Worm (Caenorhabditis elegans) whole organism, L2 larva: Measurements from ENCODE around the gene lin-39.
A peak's percentile ranks its signal among the peaks of the same experiment; 100 is the strongest.

Experiments used
- C34F6.9 ChIP-seq: fragments of 150-350 bp; optimal IDR thresholded peaks from 2 replicates; lab custom pipeline; 2014; ENCODE audit warnings: missing biosample characterization, missing genetic modification characterization
- F13H6.1 ChIP-seq: sonication (generic microtip); optimal IDR thresholded peaks from 2 replicates; lab custom pipeline; 2016; ENCODE audit warnings: missing genetic modification characterization, missing compliant biosample characterization
- Y55F3AM.14 ChIP-seq: fragments of 200-800 bp; sonication (Bioruptor generic); optimal IDR thresholded peaks from 2 replicates; lab custom pipeline; 2018; ENCODE audit warnings: mild to moderate bottlenecking, missing genetic modification characterization, missing compliant biosample characterization
- ZK546.5 ChIP-seq: sonication (generic microtip); optimal IDR thresholded peaks from 2 replicates; lab custom pipeline; 2017; ENCODE audit warnings: missing biosample characterization, missing genetic modification characterization
- alr-1 ChIP-seq: fragments of 150-350 bp; optimal IDR thresholded peaks from 2 replicates; lab custom pipeline; 2014; ENCODE audit warnings: missing biosample characterization, missing genetic modification characterization
- aly-2 ChIP-seq: fragments of 150-350 bp; optimal IDR thresholded peaks from 2 replicates; lab custom pipeline; 2014; ENCODE audit warnings: missing biosample characterization, missing genetic modification characterization
- ama-1 ChIP-seq: fragments of 150-350 bp; optimal IDR thresholded peaks from 2 replicates; lab custom pipeline; 2018; ENCODE audit warnings: inconsistent platforms
- blmp-1 ChIP-seq: sonication (generic microtip); optimal IDR thresholded peaks from 2 replicates; lab custom pipeline; 2017; ENCODE audit warnings: missing genetic modification characterization, mild to moderate bottlenecking, missing compliant biosample characterization, antibody characterized with exemption, moderate library complexity; ENCODE audit not compliant: insufficient read depth
- ceh-16 ChIP-seq: fragments of 150-350 bp; optimal IDR thresholded peaks from 2 replicates; lab custom pipeline; 2014; ENCODE audit warnings: missing biosample characterization, missing genetic modification characterization
- ceh-82 ChIP-seq: fragments of 150-350 bp; optimal IDR thresholded peaks from 2 replicates; lab custom pipeline; 2014; ENCODE audit warnings: missing biosample characterization, missing genetic modification characterization
- crh-2 ChIP-seq: sonication (generic microtip); optimal IDR thresholded peaks from 2 replicates; lab custom pipeline; 2017; ENCODE audit warnings: missing biosample characterization, missing genetic modification characterization
- dmd-4 ChIP-seq: sonication (generic microtip); optimal IDR thresholded peaks from 2 replicates; lab custom pipeline; 2017; ENCODE audit warnings: missing biosample characterization, missing genetic modification characterization
- egl-27 ChIP-seq: sonication (generic microtip); optimal IDR thresholded peaks from 3 replicates; lab custom pipeline; 2017; ENCODE audit warnings: missing biosample characterization, missing genetic modification reagents, missing genetic modification characterization
- elt-1 ChIP-seq: fragments of 150-350 bp; optimal IDR thresholded peaks from 2 replicates; lab custom pipeline; 2014; ENCODE audit warnings: missing biosample characterization, missing genetic modification characterization
- elt-3 ChIP-seq: sonication (generic microtip); optimal IDR thresholded peaks from 2 replicates; lab custom pipeline; 2017; ENCODE audit warnings: missing biosample characterization, missing genetic modification characterization
- fos-1 ChIP-seq: fragments of 150-350 bp; optimal IDR thresholded peaks from 2 replicates; lab custom pipeline; 2014; ENCODE audit warnings: missing biosample characterization, missing genetic modification characterization
- gmeb-1 ChIP-seq: fragments of 150-350 bp; optimal IDR thresholded peaks from 2 replicates; lab custom pipeline; 2014; ENCODE audit warnings: missing biosample characterization, missing genetic modification characterization
- lin-13 ChIP-seq: fragments of 150-350 bp; optimal IDR thresholded peaks from 2 replicates; lab custom pipeline; 2014; ENCODE audit warnings: missing biosample characterization, missing genetic modification reagents, missing genetic modification characterization
- lin-39 ChIP-seq: fragments of 150-350 bp; optimal IDR thresholded peaks from 2 replicates; lab custom pipeline; 2014; ENCODE audit warnings: missing biosample characterization, missing genetic modification reagents, missing genetic modification characterization
- lsy-2 ChIP-seq, 2 experiments: fragments of 150-350 bp in 1 of 2; sonication (generic microtip) in 1 of 2; optimal IDR thresholded peaks; 2 replicates each; lab custom pipeline; 2014 to 2017; ENCODE audit warnings: missing biosample characterization in 2 of 2, missing genetic modification characterization in 2 of 2
- mab-5 ChIP-seq: fragments of 150-350 bp; optimal IDR thresholded peaks from 2 replicates; lab custom pipeline; 2014; ENCODE audit warnings: missing biosample characterization, missing genetic modification characterization
- mbf-1 ChIP-seq: sonication (generic microtip); optimal IDR thresholded peaks from 2 replicates; lab custom pipeline; 2017; ENCODE audit warnings: missing biosample characterization, missing genetic modification characterization
- mdl-1 ChIP-seq, 2 experiments: fragments of 150-350 bp in 1 of 2; sonication (generic microtip) in 1 of 2; optimal IDR thresholded peaks; 2 replicates each; lab custom pipeline; 2017; ENCODE audit warnings: missing biosample characterization in 2 of 2, missing genetic modification characterization in 2 of 2
- nhr-10 ChIP-seq: sonication (generic microtip); optimal IDR thresholded peaks from 2 replicates; lab custom pipeline; 2017; ENCODE audit warnings: missing biosample characterization, missing genetic modification characterization
- nhr-11 ChIP-seq: fragments of 150-350 bp; optimal IDR thresholded peaks from 2 replicates; lab custom pipeline; 2014; ENCODE audit warnings: missing biosample characterization, missing genetic modification characterization
- nhr-12 ChIP-seq: fragments of 150-350 bp; optimal IDR thresholded peaks from 2 replicates; lab custom pipeline; 2014; ENCODE audit warnings: missing biosample characterization, missing genetic modification characterization
- nhr-129 ChIP-seq: fragments of 150-350 bp; optimal IDR thresholded peaks from 2 replicates; lab custom pipeline; 2014; ENCODE audit warnings: missing biosample characterization, missing genetic modification characterization
- nhr-21 ChIP-seq: fragments of 150-350 bp; optimal IDR thresholded peaks from 2 replicates; lab custom pipeline; 2014; ENCODE audit warnings: missing biosample characterization, missing genetic modification characterization
- nhr-23 ChIP-seq: fragments of 150-350 bp; optimal IDR thresholded peaks from 2 replicates; lab custom pipeline; 2014; ENCODE audit warnings: missing biosample characterization, missing genetic modification reagents, missing genetic modification characterization
- nhr-237 ChIP-seq: fragments of 150-350 bp; optimal IDR thresholded peaks from 2 replicates; lab custom pipeline; 2014; ENCODE audit warnings: missing biosample characterization, missing genetic modification characterization
- nhr-25 ChIP-seq: fragments of 150-350 bp; sonication (generic microtip); optimal IDR thresholded peaks from 3 replicates; lab custom pipeline; 2014; ENCODE audit warnings: missing biosample characterization, missing genetic modification characterization
- nhr-6 ChIP-seq: fragments of 150-350 bp; optimal IDR thresholded peaks from 2 replicates; lab custom pipeline; 2014; ENCODE audit warnings: missing biosample characterization, missing genetic modification characterization
- nhr-77 ChIP-seq: fragments of 150-350 bp; optimal IDR thresholded peaks from 2 replicates; lab custom pipeline; 2014; ENCODE audit warnings: missing biosample characterization, missing genetic modification characterization
- peb-1 ChIP-seq: fragments of 150-350 bp; optimal IDR thresholded peaks from 2 replicates; lab custom pipeline; 2014; ENCODE audit warnings: missing biosample characterization, missing genetic modification characterization
- sem-4 ChIP-seq: fragments of 150-350 bp; optimal IDR thresholded peaks from 2 replicates; lab custom pipeline; 2014; ENCODE audit warnings: missing biosample characterization, missing genetic modification reagents, missing genetic modification characterization
- skn-1 ChIP-seq: sonication (generic microtip); optimal IDR thresholded peaks from 2 replicates; lab custom pipeline; 2017; ENCODE audit warnings: missing biosample characterization, missing genetic modification characterization
- sma-3 ChIP-seq: sonication (generic microtip); optimal IDR thresholded peaks from 2 replicates; lab custom pipeline; 2016; ENCODE audit warnings: missing genetic modification reagents, missing genetic modification characterization, missing compliant biosample characterization
- sma-9 ChIP-seq, 2 experiments: fragments of 150-350 bp in 1 of 2; sonication (generic microtip) in 1 of 2; optimal IDR thresholded peaks; 2 replicates each; lab custom pipeline; 2014 to 2016; ENCODE audit warnings: missing genetic modification characterization in 2 of 2, mild to moderate bottlenecking in 1 of 2, missing biosample characterization in 1 of 2, missing compliant biosample characterization in 1 of 2, missing genetic modification reagents in 1 of 2, moderate library complexity in 1 of 2
- snpc-4 ChIP-seq: fragments of 150-350 bp; optimal IDR thresholded peaks from 2 replicates; lab custom pipeline; 2014; ENCODE audit warnings: missing biosample characterization, missing genetic modification characterization
- unc-39 ChIP-seq: fragments of 150-350 bp; optimal IDR thresholded peaks from 2 replicates; lab custom pipeline; 2014; ENCODE audit warnings: missing biosample characterization, missing genetic modification characterization
- unc-55 ChIP-seq: fragments of 150-350 bp; sonication (generic microtip); optimal IDR thresholded peaks from 3 replicates; lab custom pipeline; 2014; ENCODE audit warnings: missing biosample characterization, missing genetic modification reagents, missing genetic modification characterization
- zag-1 ChIP-seq: fragments of 150-350 bp; optimal IDR thresholded peaks from 2 replicates; lab custom pipeline; 2014; ENCODE audit warnings: missing biosample characterization, missing genetic modification characterization
- ztf-1 ChIP-seq: fragments of 200-800 bp; sonication (Bioruptor generic); conservative IDR thresholded peaks from 2 replicates; pipeline ENCODE4 v1.3.6; 2022; ENCODE audit warnings: missing genetic modification characterization, missing compliant biosample characterization
- ztf-11 ChIP-seq: sonication (generic microtip); optimal IDR thresholded peaks from 2 replicates; lab custom pipeline; 2017; ENCODE audit warnings: missing biosample characterization, missing genetic modification characterization
- ztf-4 ChIP-seq: fragments of 150-350 bp; optimal IDR thresholded peaks from 2 replicates; lab custom pipeline; 2014; ENCODE audit warnings: missing biosample characterization, missing genetic modification characterization

The lin-39 gene

ce11 chrIII:7572781-7573400 is 36.5 kb upstream of the lin-39 start, which contains the start of the genes rpl-9 and lpd-7 (continued):
- TF ChIP-seq Y55F3AM.14: no peak
- peak; percentile 64 for TF ChIP-seq ztf-4
- peak; percentile 62 for TF ChIP-seq fos-1 (tag; lab: Kevin White, UChicago)
- peak; percentile 76 for TF ChIP-seq egl-27 (tag; lab: Kevin White, UChicago)
- TF ChIP-seq nhr-10: no peak
- TF ChIP-seq gmeb-1 (tag; lab: Kevin White, UChicago): peak; percentile 75
- TF ChIP-seq alr-1 (tag; lab: Kevin White, UChicago): no peak
- peak; percentile 87 for TF ChIP-seq crh-2 (tag; lab: Kevin White, UChicago)
- TF ChIP-seq mdl-1 (tag; optimal IDR thresholded peaks at IDR 0.05; lab: Kevin White, UChicago): peak; percentile 8 to 57
- peak; percentile 82 for TF ChIP-seq nhr-25 (tag; lab: Kevin White, UChicago)
- peak; percentile 97 for TF ChIP-seq unc-55 (GFP tag; lab: Kevin White, UChicago)
- TF ChIP-seq nhr-21 (tag; lab: Kevin White, UChicago): peak; percentile 72
- no peak for TF ChIP-seq nhr-12

- TF ChIP-seq nhr-129 (tag; lab: Kevin White, UChicago) (no peak), ama-1 (lab: Kevin White, UChicago) (no peak), sma-9 (GFP tag; optimal IDR thresholded peaks at IDR 0.05; lab: Kevin White, UChicago) (no peak), sma-9 (tag; optimal IDR thresholded peaks at IDR 0.05; lab: Kevin White, UChicago) (no peak), aly-2 (no peak), fos-1 (tag; lab: Kevin White, UChicago) (no peak), peb-1 (tag; lab: Kevin White, UChicago) (no peak), dmd-4 (no peak), egl-27 (tag; lab: Kevin White, UChicago) (no peak), sem-4 (no peak), elt-3 (no peak), nhr-11 (tag; lab: Kevin White, UChicago) (no peak), unc-39 (tag; lab: Kevin White, UChicago) (no peak), unc-55 (GFP tag; lab: Kevin White, UChicago) (no peak), ztf-4 (no peak)
These were observed 35.3 kb upstream of the lin-39 start for ce11 chrIII:7571726-7572125.

- peak; percentile 68 for TF ChIP-seq ztf-4
- no peak for TF ChIP-seq dmd-4
- peak; percentile 87 for TF ChIP-seq fos-1 (tag; lab: Kevin White, UChicago)
- TF ChIP-seq blmp-1 (tag; lab: Kevin White, UChicago): peak; percentile 40
- no peak for TF ChIP-seq lin-39 (tag; lab: Kevin White, UChicago)
- no peak for TF ChIP-seq nhr-23
- TF ChIP-seq elt-1 (tag; lab: Kevin White, UChicago): no peak
- TF ChIP-seq nhr-10: no peak
- TF ChIP-seq gmeb-1 (tag; lab: Kevin White, UChicago): peak; percentile 63
- no peak for TF ChIP-seq unc-39 (tag; lab: Kevin White, UChicago)
- TF ChIP-seq sem-4: peak; percentile 85
- no peak for TF ChIP-seq peb-1 (tag; lab: Kevin White, UChicago)
- peak; percentile 94 for TF ChIP-seq nhr-129 (tag; lab: Kevin White, UChicago)
- TF ChIP-seq lin-13 (GFP tag; lab: Kevin White, UChicago): peak; percentile 62
- TF ChIP-seq nhr-11 (tag; lab: Kevin White, UChicago): no peak
- TF ChIP-seq mdl-1 (tag; optimal IDR thresholded peaks at IDR 0.05; lab: Kevin White, UChicago): peak; percentile 90 to 91
- TF ChIP-seq nhr-21 (tag; lab: Kevin White, UChicago): peak; percentile 82
- TF ChIP-seq mbf-1: no peak
- peak; percentile 72 for TF ChIP-seq unc-55 (GFP tag; lab: Kevin White, UChicago)
- TF ChIP-seq Y55F3AM.14: no peak
- TF ChIP-seq ZK546.5: no peak
- no peak for TF ChIP-seq nhr-237 (tag; lab: Kevin White, UChicago)
- peak; percentile 34 for TF ChIP-seq mab-5 (tag; lab: Kevin White, UChicago)
- no peak for TF ChIP-seq elt-3
- TF ChIP-seq ceh-16 (tag; lab: Kevin White, UChicago): peak; percentile 73
- TF ChIP-seq skn-1: no peak
- TF ChIP-seq nhr-6 (tag; lab: Kevin White, UChicago): peak; percentile 37
- TF ChIP-seq ama-1 (lab: Kevin White, UChicago): no peak
- peak; percentile 45 for TF ChIP-seq snpc-4 (tag; lab: Kevin White, UChicago)
- TF ChIP-seq ceh-82 (tag; lab: Kevin White, UChicago): no peak
- peak; percentile 88 for TF ChIP-seq C34F6.9 (tag; lab: Kevin White, UChicago)
- TF ChIP-seq F13H6.1 (tag; lab: Kevin White, UChicago): peak; percentile 92
- peak; percentile 50 for TF ChIP-seq sma-3
- no peak for TF ChIP-seq alr-1 (tag; lab: Kevin White, UChicago)
- TF ChIP-seq crh-2 (tag; lab: Kevin White, UChicago): peak; percentile 89
- TF ChIP-seq ztf-1 (GFP tag; lab: Robert Waterston, UW): no peak
- no peak for TF ChIP-seq nhr-77
- peak; percentile 60 for TF ChIP-seq zag-1 (tag; lab: Kevin White, UChicago)
- TF ChIP-seq nhr-25 (tag; lab: Kevin White, UChicago): peak; percentile 39
- no peak for TF ChIP-seq ztf-11 (tag; lab: Kevin White, UChicago)
- peak; percentile 60 for TF ChIP-seq egl-27 (tag; lab: Kevin White, UChicago)
- peak; percentile 60 to 87 for TF ChIP-seq lsy-2 (tag; optimal IDR thresholded peaks at IDR 0.05; lab: Kevin White, UChicago)
These were observed 33.8 kb upstream of the lin-39 start, which contains the start of gene R13A5.7 for ce11 chrIII:7570083-7570695. Gene R13A5.7 (minus strand): TSS chrIII:7570133.
